Worm (Caenorhabditis elegans) whole organism, L4/young adult: Measurements from ENCODE around the gene kmo-2.

Source experiments
- W03F9.2 ChIP-seq: fragments of 150-350 bp; optimal IDR thresholded peaks from 2 replicates; lab custom pipeline; 2014; ENCODE audit warnings: missing biosample characterization, missing genetic modification characterization
- dao-5 ChIP-seq: sonication (generic microtip); optimal IDR thresholded peaks from 2 replicates; lab custom pipeline; 2016; ENCODE audit warnings: missing genotype, missing genetic modification characterization, moderate library complexity, missing compliant biosample characterization

DNA sequence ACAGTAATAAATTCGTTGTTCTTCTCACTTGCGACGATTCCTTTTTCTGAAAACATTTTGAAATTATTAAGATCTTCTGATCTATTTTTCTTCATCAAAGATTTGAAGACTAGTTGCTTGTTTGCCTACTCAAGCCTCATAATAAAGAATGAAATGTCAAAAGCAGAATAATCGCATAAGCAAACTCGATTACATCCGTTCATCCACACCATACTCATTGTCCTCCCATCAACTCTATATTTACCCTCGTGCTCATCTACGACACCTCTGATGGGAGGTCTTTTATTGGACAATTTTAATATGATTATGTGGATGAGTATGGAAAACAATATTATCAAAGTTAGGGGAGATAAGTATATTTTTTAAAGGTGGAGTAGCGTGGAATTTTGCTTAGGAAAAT is 34.5 kb downstream of the kmo-2 start:
- TF ChIP-seq dao-5 (tag; lab: Kevin White, UChicago) = no peak
- TF ChIP-seq W03F9.2 (tag; lab: Kevin White, UChicago) = no peak
